Fruit fly (Drosophila melanogaster) whole organism, embryonic: Measurements from ENCODE around the gene gukh.
A peak's percentile ranks its signal among the peaks of the same experiment; 100 is the strongest.

ENCODE experiments used
- ATbp ChIP-seq: fragments of 200-800 bp; sonication (Bioruptor generic); optimal IDR thresholded peaks from 2 replicates; lab custom pipeline; 2017; ENCODE audit warnings: missing biosample characterization, mild to moderate bottlenecking, missing genetic modification characterization, missing genetic modification reagents
- CG11696 ChIP-seq: fragments of 200-800 bp; sonication (Bioruptor generic); IDR thresholded peaks from 2 replicates; pipeline ENCODE4 v1.3.6; 2022; ENCODE audit warnings: missing biosample characterization, missing genetic modification characterization
- CG12071 ChIP-seq: fragments of 200-800 bp; sonication (Bioruptor generic); optimal IDR thresholded peaks from 3 replicates; lab custom pipeline; 2018; ENCODE audit warnings: missing biosample characterization, mild to moderate bottlenecking, missing genetic modification characterization
- CG12219 ChIP-seq: fragments of 200-800 bp; sonication (Bioruptor generic); optimal IDR thresholded peaks from 3 replicates; lab custom pipeline; 2018; ENCODE audit warnings: missing biosample characterization, mild to moderate bottlenecking, missing genetic modification characterization
- CG13296 ChIP-seq: fragments of 200-800 bp; sonication (Bioruptor generic); optimal IDR thresholded peaks from 3 replicates; lab custom pipeline; 2018; ENCODE audit warnings: missing biosample characterization, mild to moderate bottlenecking, missing genetic modification characterization
- CG13624 ChIP-seq: fragments of 200-800 bp; sonication (Bioruptor generic); optimal IDR thresholded peaks from 2 replicates; lab custom pipeline; 2016; ENCODE audit warnings: missing biosample characterization, missing genetic modification characterization
- CG2199 ChIP-seq: fragments of 200-800 bp; sonication (Bioruptor generic); IDR thresholded peaks from 3 replicates; pipeline ENCODE4 v1.3.6; 2022; ENCODE audit warnings: missing biosample characterization, missing genetic modification characterization
- CG30020 ChIP-seq: fragments of 200-800 bp; optimal IDR thresholded peaks from 2 replicates; lab custom pipeline; 2019; ENCODE audit warnings: missing biosample characterization, mild to moderate bottlenecking, missing genetic modification characterization, moderate library complexity
- CG3065 ChIP-seq: fragments of 200-800 bp; sonication (Bioruptor generic); optimal IDR thresholded peaks from 2 replicates; lab custom pipeline; 2016; ENCODE audit warnings: missing biosample characterization, missing genetic modification characterization
- CG31388 ChIP-seq: fragments of 200-800 bp; sonication (Bioruptor generic); optimal IDR thresholded peaks from 2 replicates; lab custom pipeline; 2016; ENCODE audit warnings: missing biosample characterization, missing genetic modification characterization
- CG34376 ChIP-seq: fragments of 200-800 bp; sonication (Bioruptor generic); optimal IDR thresholded peaks from 2 replicates; lab custom pipeline; 2018; ENCODE audit warnings: missing biosample characterization, mild to moderate bottlenecking, missing genetic modification characterization
- CG4360 ChIP-seq: fragments of 200-800 bp; sonication (Bioruptor generic); IDR thresholded peaks from 2 replicates; pipeline ENCODE4 v1.3.6; 2022; ENCODE audit warnings: missing biosample characterization, missing genetic modification characterization
- CHES-1-like ChIP-seq: fragments of 200-800 bp; sonication (Bioruptor generic); optimal IDR thresholded peaks from 2 replicates; lab custom pipeline; 2016; ENCODE audit warnings: missing biosample characterization, missing genetic modification characterization
- Dbx ChIP-seq: fragments of 200-800 bp; sonication (Bioruptor generic); IDR thresholded peaks from 3 replicates; pipeline ENCODE4 v1.3.6; 2022; ENCODE audit warnings: missing biosample characterization, missing genetic modification characterization
- HmgD ChIP-seq: fragments of 200-800 bp; sonication (Bioruptor generic); optimal IDR thresholded peaks from 3 replicates; lab custom pipeline; 2016; ENCODE audit warnings: missing biosample characterization, missing genetic modification characterization
- Lhr ChIP-seq: fragments of 200-800 bp; sonication (Bioruptor generic); optimal IDR thresholded peaks from 3 replicates; lab custom pipeline; 2017; ENCODE audit warnings: mild to moderate bottlenecking, missing biosample characterization, missing genetic modification reagents, missing genetic modification characterization
- Med ChIP-seq: fragments of 200-800 bp; sonication (Bioruptor generic); peaks from one replicate; lab custom pipeline; 2016; ENCODE audit warnings: missing biosample characterization, missing genetic modification characterization, mild to moderate bottlenecking, inconsistent platforms, moderate library complexity
- NfI ChIP-seq: fragments of 200-800 bp; sonication (Bioruptor generic); optimal IDR thresholded peaks from 3 replicates; lab custom pipeline; 2018; ENCODE audit warnings: missing biosample characterization, mild to moderate bottlenecking, missing genetic modification characterization, moderate library complexity
- Opbp ChIP-seq: fragments of 200-800 bp; sonication (Bioruptor generic); IDR thresholded peaks from 3 replicates; pipeline ENCODE4 v1.3.6; 2022; ENCODE audit warnings: missing biosample characterization, missing genetic modification characterization; ENCODE audit not compliant: partially characterized antibody
- Sox100B ChIP-seq: fragments of 200-800 bp; sonication (Bioruptor generic); optimal IDR thresholded peaks from 3 replicates; lab custom pipeline; 2018; ENCODE audit warnings: missing biosample characterization, mild to moderate bottlenecking, missing genetic modification characterization
- Sry-δ ChIP-seq: fragments of 200-800 bp; sonication (Bioruptor generic); optimal IDR thresholded peaks from 2 replicates; lab custom pipeline; 2016; ENCODE audit warnings: missing biosample characterization, missing genetic modification characterization
- Tbp ChIP-seq: fragments of >200 bp; optimal IDR thresholded peaks from 2 replicates; lab custom pipeline; 2018; ENCODE audit warnings: missing biosample characterization, missing genetic modification characterization
- al ChIP-seq: fragments of 200-800 bp; sonication (Bioruptor generic); IDR thresholded peaks from 2 replicates; pipeline ENCODE4 v1.3.6; 2022; ENCODE audit warnings: missing biosample characterization, missing genetic modification characterization
- btn ChIP-seq: fragments of 200-800 bp; sonication (Bioruptor generic); optimal IDR thresholded peaks from 2 replicates; lab custom pipeline; 2016; ENCODE audit warnings: missing biosample characterization, missing genetic modification characterization
- chm ChIP-seq: fragments of 200-800 bp; sonication (Bioruptor generic); IDR thresholded peaks from 2 replicates; pipeline ENCODE4 v1.3.6; 2022; ENCODE audit warnings: missing biosample characterization, missing genetic modification characterization
- chn ChIP-seq: fragments of 200-800 bp; sonication (Bioruptor generic); optimal IDR thresholded peaks from 2 replicates; lab custom pipeline; 2016; ENCODE audit warnings: missing biosample characterization, missing genetic modification characterization
- dysf ChIP-seq: fragments of 200-800 bp; sonication (Bioruptor generic); IDR thresholded peaks from 3 replicates; pipeline ENCODE4 v1.3.6; 2022; ENCODE audit warnings: missing biosample characterization, missing genetic modification characterization
- h ChIP-seq: fragments of >200 bp; optimal IDR thresholded peaks from 2 replicates; lab custom pipeline; 2017
- inv ChIP-seq: fragments of 200-800 bp; sonication (Bioruptor generic); IDR thresholded peaks from 2 replicates; pipeline ENCODE4 v1.3.6; 2022; ENCODE audit warnings: missing biosample characterization, missing genetic modification characterization; ENCODE audit not compliant: partially characterized antibody
- kni ChIP-seq: fragments of 200-800 bp; sonication (Bioruptor generic); optimal IDR thresholded peaks from 3 replicates; lab custom pipeline; 2017; ENCODE audit warnings: mild to moderate bottlenecking, missing biosample characterization, missing genetic modification reagents, missing genetic modification characterization
- lab ChIP-seq: fragments of 200-800 bp; sonication (Bioruptor generic); optimal IDR thresholded peaks from 3 replicates; lab custom pipeline; 2017; ENCODE audit warnings: missing biosample characterization, missing genetic modification characterization, mild to moderate bottlenecking, moderate library complexity, missing genetic modification reagents
- luna ChIP-seq: fragments of 200-800 bp; sonication (Bioruptor generic); optimal IDR thresholded peaks from 2 replicates; lab custom pipeline; 2016; ENCODE audit warnings: missing biosample characterization, missing genetic modification characterization
- pum ChIP-seq: fragments of 200-800 bp; sonication (Bioruptor generic); optimal IDR thresholded peaks from 2 replicates; lab custom pipeline; 2016; ENCODE audit warnings: missing biosample characterization, missing genetic modification characterization
- sc ChIP-seq, 3 experiments: fragments of >200 bp in 2 of 3; fragments of 200-800 bp in 1 of 3; sonication (Bioruptor generic) in 1 of 3; optimal IDR thresholded peaks; 2 replicates in 2 of 3; 3 replicates in 1 of 3; lab custom pipeline; 2017; ENCODE audit warnings: mild to moderate bottlenecking in 1 of 3, missing biosample characterization in 1 of 3, missing genetic modification characterization in 1 of 3, missing genetic modification reagents in 1 of 3
- scrt ChIP-seq: fragments of 200-800 bp; sonication (Bioruptor generic); optimal IDR thresholded peaks from 2 replicates; lab custom pipeline; 2018; ENCODE audit warnings: missing biosample characterization, mild to moderate bottlenecking, missing genetic modification characterization, moderate library complexity
- sens-2 ChIP-seq: fragments of 200-800 bp; sonication (Bioruptor generic); IDR thresholded peaks from 2 replicates; pipeline ENCODE4 v1.3.6; 2022; ENCODE audit warnings: missing biosample characterization, missing genetic modification characterization
- sqz ChIP-seq: fragments of 200-800 bp; sonication (Bioruptor generic); optimal IDR thresholded peaks from 3 replicates; lab custom pipeline; 2018; ENCODE audit warnings: missing biosample characterization, mild to moderate bottlenecking, missing genetic modification characterization
- stwl ChIP-seq: fragments of 200-800 bp; sonication (Bioruptor generic); optimal IDR thresholded peaks from 3 replicates; lab custom pipeline; 2018; ENCODE audit warnings: missing biosample characterization, mild to moderate bottlenecking, missing genetic modification characterization, moderate library complexity
- twi ChIP-seq: fragments of 200-800 bp; optimal IDR thresholded peaks from 2 replicates; lab custom pipeline; 2019; ENCODE audit warnings: missing biosample characterization, mild to moderate bottlenecking, missing genetic modification characterization, moderate library complexity
- vfl ChIP-seq: fragments of 200-800 bp; sonication (Bioruptor generic); optimal IDR thresholded peaks from 2 replicates; lab custom pipeline; 2016; ENCODE audit warnings: missing biosample characterization, missing genetic modification characterization
- vvl ChIP-seq: fragments of 200-800 bp; sonication (Bioruptor generic); IDR thresholded peaks from 2 replicates; pipeline ENCODE4 v1.3.6; 2022; ENCODE audit warnings: missing biosample characterization, missing genetic modification characterization
- z ChIP-seq: fragments of 200-800 bp; sonication (Bioruptor generic); IDR thresholded peaks from 3 replicates; pipeline ENCODE4 v1.3.6; 2022; ENCODE audit warnings: missing biosample characterization, missing genetic modification characterization
- zfh1 ChIP-seq: fragments of 200-800 bp; sonication (Bioruptor generic); IDR thresholded peaks from 3 replicates; pipeline ENCODE4 v1.3.6; 2022; ENCODE audit warnings: missing biosample characterization, missing genetic modification characterization

gukh gene

DNA sequence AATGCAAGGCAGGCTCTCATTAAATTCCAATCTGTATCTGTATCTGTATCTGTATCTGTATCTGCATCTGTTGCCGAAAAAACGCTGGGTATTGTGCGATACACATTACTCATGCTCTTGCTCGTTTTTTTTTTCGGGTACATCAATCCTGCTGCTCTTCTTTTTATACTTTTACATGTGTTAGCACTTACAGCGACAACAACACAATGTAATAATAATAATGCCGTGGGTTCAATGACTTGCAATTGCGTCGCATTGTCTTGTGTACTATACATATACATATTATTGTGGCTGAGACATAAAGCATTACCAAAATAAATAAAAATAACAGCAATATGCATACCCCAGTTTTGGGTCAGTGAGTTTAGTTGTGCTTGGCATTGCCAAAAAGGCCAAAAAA lies 71.0 kb downstream of the gukh start:
- no peak for TF ChIP-seq CG13296 (GFP tag; lab: Kevin White, UChicago)
- TF ChIP-seq vfl (GFP tag; lab: Kevin White, UChicago): no peak
- no peak for TF ChIP-seq h (lab: Kevin White, UChicago)
- TF ChIP-seq Opbp (GFP tag; lab: Robert Waterston, UW): no peak
- no peak for TF ChIP-seq btn (GFP tag; lab: Kevin White, UChicago)
- TF ChIP-seq sqz (GFP tag; lab: Kevin White, UChicago): no peak
- TF ChIP-seq al (GFP tag; lab: Robert Waterston, UW): no peak
- TF ChIP-seq CG31388 (GFP tag; lab: Kevin White, UChicago): no peak
- TF ChIP-seq CG2199: 0 out of 3 replicates have a peak, but pooled peaks have one; percentile 33
- TF ChIP-seq CG34376 (GFP tag; lab: Kevin White, UChicago): no peak
- peak; percentile 56 for TF ChIP-seq CG4360 (GFP tag; lab: Robert Waterston, UW)
- TF ChIP-seq twi (tag; lab: Kevin White, UChicago): peak; percentile 82
- no peak for TF ChIP-seq CG13624 (GFP tag; lab: Kevin White, UChicago)
- TF ChIP-seq ATbp (GFP tag; lab: Kevin White, UChicago): no peak
- TF ChIP-seq sens-2 (GFP tag; lab: Robert Waterston, UW): no peak
- no peak for TF ChIP-seq NfI (GFP tag; lab: Kevin White, UChicago)
- no peak for TF ChIP-seq inv (GFP tag; lab: Robert Waterston, UW)
- no peak for TF ChIP-seq stwl
- TF ChIP-seq, all 482 proteins: peak for 3

DNA sequence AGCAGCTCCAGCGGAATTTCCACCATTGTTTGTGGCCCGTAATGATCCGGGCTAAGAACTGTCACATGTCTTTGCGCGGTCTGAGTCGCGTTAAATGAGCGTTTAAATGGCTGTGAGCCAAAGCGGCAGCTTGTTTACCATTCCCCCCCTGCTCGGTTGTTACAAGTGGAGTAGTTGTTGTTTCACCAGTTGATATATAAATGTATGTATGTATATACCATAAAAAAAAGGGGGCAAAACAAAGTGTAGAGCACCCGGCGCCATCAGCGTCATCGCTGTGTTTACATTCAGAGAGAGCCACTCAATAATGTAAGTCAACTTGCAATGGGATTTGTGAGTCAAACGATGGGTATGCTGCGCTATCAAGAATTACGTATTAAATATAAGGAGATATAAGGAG lies 73.1 kb downstream of the gukh start:
- TF ChIP-seq kni (GFP tag; lab: Kevin White, UChicago): peak; percentile 6
- TF ChIP-seq CG2199: 0 out of 3 replicates have a peak, but pooled peaks have one; percentile 40
- TF ChIP-seq Sry-δ (GFP tag; lab: Kevin White, UChicago): no peak
- no peak for TF ChIP-seq CG30020
- TF ChIP-seq sc (optimal IDR thresholded peaks at IDR 0.05; lab: Kevin White, UChicago): no peak
- peak; percentile 6 for TF ChIP-seq sc (GFP tag; optimal IDR thresholded peaks at IDR 0.05; lab: Kevin White, UChicago)
- no peak for TF ChIP-seq CHES-1-like (GFP tag; lab: Kevin White, UChicago)
- no peak for TF ChIP-seq Tbp
- no peak for TF ChIP-seq pum
- TF ChIP-seq dysf (GFP tag; lab: Robert Waterston, UW): 0 out of 3 replicates have a peak, but pooled peaks have one; percentile 21
- TF ChIP-seq z (GFP tag; lab: Robert Waterston, UW): peak; percentile 76
- no peak for TF ChIP-seq chn (GFP tag; lab: Kevin White, UChicago)
- TF ChIP-seq inv (GFP tag; lab: Robert Waterston, UW): no peak
- TF ChIP-seq vvl (GFP tag; lab: Robert Waterston, UW): peak; percentile 13; the same call in 1 of the 2 replicates
- peak; percentile 26 for TF ChIP-seq lab
- TF ChIP-seq Dbx (GFP tag; lab: Robert Waterston, UW): no peak
- TF ChIP-seq ATbp (GFP tag; lab: Kevin White, UChicago): peak; percentile 34
- no peak for TF ChIP-seq Sox100B (GFP tag; lab: Kevin White, UChicago)
- 0 out of 2 replicates have a peak, but pooled peaks have one; percentile 34 for TF ChIP-seq CG11696 (GFP tag; lab: Robert Waterston, UW)
- no peak for TF ChIP-seq scrt (GFP tag; lab: Kevin White, UChicago)
- TF ChIP-seq CG12071 (GFP tag; lab: Kevin White, UChicago): no peak
- no peak for TF ChIP-seq CG3065 (GFP tag; lab: Kevin White, UChicago)
- peak; percentile 68 for TF ChIP-seq Med (GFP tag; lab: Kevin White, UChicago)
- TF ChIP-seq HmgD (GFP tag; lab: Kevin White, UChicago): no peak
- 0 out of 2 replicates have a peak, but pooled peaks have one; percentile 18 for TF ChIP-seq chm (GFP tag; lab: Robert Waterston, UW)
- TF ChIP-seq zfh1: 0 out of 3 replicates have a peak, but pooled peaks have one; percentile 17
- no peak for TF ChIP-seq luna (GFP tag; lab: Kevin White, UChicago)
- no peak for TF ChIP-seq CG12219 (GFP tag; lab: Kevin White, UChicago)
- TF ChIP-seq Lhr: no peak
- no peak for TF ChIP-seq Opbp (GFP tag; lab: Robert Waterston, UW)
